Fruit fly (Drosophila melanogaster) whole organism, embryonic: ENCODE results near the gene PGAP1.

Source experiments
- ATbp ChIP-seq: fragments of 200-800 bp; sonication (Bioruptor generic); optimal IDR thresholded peaks from 2 replicates; lab custom pipeline; 2017; ENCODE audit warnings: missing biosample characterization, mild to moderate bottlenecking, missing genetic modification characterization, missing genetic modification reagents
- Asciz ChIP-seq: fragments of 200-800 bp; sonication (Bioruptor generic); optimal IDR thresholded peaks from 2 replicates; lab custom pipeline; 2017; ENCODE audit warnings: missing biosample characterization, mild to moderate bottlenecking, missing genetic modification characterization, missing genetic modification reagents
- CG10654 ChIP-seq: fragments of 200-800 bp; sonication (Bioruptor generic); optimal IDR thresholded peaks from 2 replicates; lab custom pipeline; 2016; ENCODE audit warnings: missing biosample characterization, missing genetic modification characterization
- CG10979 ChIP-seq: fragments of 200-800 bp; sonication (Bioruptor generic); optimal IDR thresholded peaks from 2 replicates; lab custom pipeline; 2018; ENCODE audit warnings: missing biosample characterization, mild to moderate bottlenecking, missing genetic modification characterization, moderate library complexity
- CG13775 ChIP-seq: fragments of 200-800 bp; sonication (Bioruptor generic); optimal IDR thresholded peaks from 3 replicates; lab custom pipeline; 2017; ENCODE audit warnings: missing biosample characterization, mild to moderate bottlenecking, missing genetic modification characterization
- CG13894 ChIP-seq: fragments of 200-800 bp; sonication (Bioruptor generic); optimal IDR thresholded peaks from 3 replicates; lab custom pipeline; 2018; ENCODE audit warnings: missing biosample characterization, mild to moderate bottlenecking, missing genetic modification characterization, moderate library complexity
- CG14441 ChIP-seq: fragments of 200-800 bp; sonication (Bioruptor generic); IDR thresholded peaks from 2 replicates; pipeline ENCODE4 v1.3.6; 2022; ENCODE audit warnings: missing biosample characterization, missing genetic modification characterization
- CG15011 ChIP-seq: fragments of 200-800 bp; sonication (Bioruptor generic); optimal IDR thresholded peaks from 3 replicates; lab custom pipeline; 2018; ENCODE audit warnings: missing biosample characterization, mild to moderate bottlenecking, missing genetic modification characterization
- CG15269 ChIP-seq: fragments of 200-800 bp; sonication (Bioruptor generic); optimal IDR thresholded peaks from 2 replicates; lab custom pipeline; 2018; ENCODE audit warnings: missing biosample characterization, mild to moderate bottlenecking, missing genetic modification characterization, moderate library complexity
- CG15479 ChIP-seq: fragments of 200-800 bp; sonication (Bioruptor generic); optimal IDR thresholded peaks from 3 replicates; lab custom pipeline; 2019; ENCODE audit warnings: missing biosample characterization, mild to moderate bottlenecking, missing genetic modification characterization, moderate library complexity
- CG17359 ChIP-seq: fragments of 200-800 bp; sonication (Bioruptor generic); optimal IDR thresholded peaks from 3 replicates; lab custom pipeline; 2018; ENCODE audit warnings: missing biosample characterization, mild to moderate bottlenecking, missing genetic modification characterization, moderate library complexity
- CG17612 ChIP-seq: fragments of 200-800 bp; sonication (Bioruptor generic); IDR thresholded peaks from 2 replicates; pipeline ENCODE4 v1.3.6; 2022; ENCODE audit warnings: missing biosample characterization, missing genetic modification characterization
- CG3995 ChIP-seq: fragments of 200-800 bp; sonication (Bioruptor generic); optimal IDR thresholded peaks from 3 replicates; lab custom pipeline; 2016; ENCODE audit warnings: missing biosample characterization, missing genetic modification characterization
- CG4424 ChIP-seq: fragments of 200-800 bp; sonication (Bioruptor generic); optimal IDR thresholded peaks from 3 replicates; lab custom pipeline; 2016; ENCODE audit warnings: missing biosample characterization, missing genetic modification characterization
- CG6654 ChIP-seq: fragments of 200-800 bp; sonication (Bioruptor generic); optimal IDR thresholded peaks from 2 replicates; lab custom pipeline; 2017; ENCODE audit warnings: missing biosample characterization, mild to moderate bottlenecking, missing genetic modification characterization
- CG6765 ChIP-seq: fragments of 200-800 bp; sonication (Bioruptor generic); optimal IDR thresholded peaks from 3 replicates; lab custom pipeline; 2017; ENCODE audit warnings: missing biosample characterization, mild to moderate bottlenecking, missing genetic modification characterization
- CG6854 ChIP-seq: fragments of 200-800 bp; sonication (Bioruptor generic); optimal IDR thresholded peaks from 3 replicates; lab custom pipeline; 2017; ENCODE audit warnings: missing biosample characterization, mild to moderate bottlenecking, missing genetic modification characterization
- CG7271 ChIP-seq: fragments of 200-800 bp; sonication (Bioruptor generic); optimal IDR thresholded peaks from 2 replicates; lab custom pipeline; 2018; ENCODE audit warnings: missing biosample characterization, mild to moderate bottlenecking, missing genetic modification characterization, moderate library complexity
- CG7556 ChIP-seq: fragments of 200-800 bp; sonication (Bioruptor generic); optimal IDR thresholded peaks from 2 replicates; lab custom pipeline; 2017; ENCODE audit warnings: missing biosample characterization, mild to moderate bottlenecking, missing genetic modification characterization
- CG7987 ChIP-seq: fragments of 200-800 bp; sonication (Bioruptor generic); optimal IDR thresholded peaks from 2 replicates; lab custom pipeline; 2018; ENCODE audit warnings: missing biosample characterization, mild to moderate bottlenecking, missing genetic modification characterization, moderate library complexity
- CG8290 ChIP-seq, 3 experiments: fragments of 200-800 bp; sonication (Bioruptor generic); optimal IDR thresholded peaks; 2 replicates each; lab custom pipeline; 2016 to 2019; ENCODE audit warnings: missing biosample characterization in 3 of 3, missing genetic modification characterization in 3 of 3, mild to moderate bottlenecking in 2 of 3, moderate library complexity in 1 of 3
- CHES-1-like ChIP-seq: fragments of 200-800 bp; sonication (Bioruptor generic); optimal IDR thresholded peaks from 2 replicates; lab custom pipeline; 2016; ENCODE audit warnings: missing biosample characterization, missing genetic modification characterization
- CkIIα-i1 ChIP-seq: fragments of 200-800 bp; sonication (Bioruptor generic); IDR thresholded peaks from 2 replicates; pipeline ENCODE4 v1.3.6; 2022; ENCODE audit warnings: missing biosample characterization, missing genetic modification characterization
- D19A ChIP-seq: fragments of 200-800 bp; optimal IDR thresholded peaks from 3 replicates; lab custom pipeline; 2019; ENCODE audit warnings: missing biosample characterization, mild to moderate bottlenecking, missing genetic modification characterization, moderate library complexity
- Dfd ChIP-seq, 2 experiments: fragments of >200 bp; optimal IDR thresholded peaks; 2 replicates each; lab custom pipeline; 2017; ENCODE audit warnings: missing biosample characterization in 2 of 2, missing genetic modification characterization in 2 of 2
- HLH54F ChIP-seq: fragments of 200-800 bp; sonication (Bioruptor generic); optimal IDR thresholded peaks from 3 replicates; lab custom pipeline; 2016; ENCODE audit warnings: missing biosample characterization, missing genetic modification characterization
- Hmr ChIP-seq: fragments of 200-800 bp; sonication (Bioruptor generic); optimal IDR thresholded peaks from 3 replicates; lab custom pipeline; 2017; ENCODE audit warnings: mild to moderate bottlenecking, missing biosample characterization, missing genetic modification reagents, missing genetic modification characterization
- Oaz ChIP-seq: fragments of 200-800 bp; sonication (Bioruptor generic); IDR thresholded peaks from 2 replicates; pipeline ENCODE4 v1.3.6; 2022; ENCODE audit warnings: missing biosample characterization, missing genetic modification characterization
- Optix ChIP-seq: fragments of 200-800 bp; sonication (Bioruptor generic); IDR thresholded peaks from 3 replicates; pipeline ENCODE4 v1.3.6; 2022; ENCODE audit warnings: missing biosample characterization, missing genetic modification characterization
- Pdp1 ChIP-seq, 2 experiments: fragments of 200-800 bp; sonication (Bioruptor generic); optimal IDR thresholded peaks; 3 replicates each; lab custom pipeline; 2016; ENCODE audit warnings: missing biosample characterization in 2 of 2, missing genetic modification characterization in 2 of 2, mild to moderate bottlenecking in 1 of 2, moderate library complexity in 1 of 2
- Poxn ChIP-seq: fragments of 200-800 bp; sonication (Bioruptor generic); IDR thresholded peaks from 2 replicates; pipeline ENCODE4 v1.3.6; 2022; ENCODE audit warnings: missing biosample characterization, missing genetic modification characterization
- Trl ChIP-seq, 3 experiments: fragments of >200 bp in 2 of 3; fragments of 200-800 bp in 1 of 3; sonication (Bioruptor generic) in 1 of 3; optimal IDR thresholded peaks; 2 replicates in 1 of 3; 3 replicates in 2 of 3; lab custom pipeline; 2016 to 2017; ENCODE audit warnings: missing biosample characterization in 1 of 3, missing genetic modification characterization in 1 of 3
- chm ChIP-seq: fragments of 200-800 bp; sonication (Bioruptor generic); IDR thresholded peaks from 2 replicates; pipeline ENCODE4 v1.3.6; 2022; ENCODE audit warnings: missing biosample characterization, missing genetic modification characterization
- croc ChIP-seq: fragments of 200-800 bp; sonication (Bioruptor generic); conservative IDR thresholded peaks from 3 replicates; pipeline ENCODE4 v1.3.6; 2022; ENCODE audit warnings: missing biosample characterization, missing genetic modification characterization
- dm ChIP-seq: fragments of 200-800 bp; sonication (Bioruptor generic); optimal IDR thresholded peaks from 3 replicates; lab custom pipeline; 2016; ENCODE audit warnings: missing biosample characterization, missing genetic modification characterization
- dysf ChIP-seq: fragments of 200-800 bp; sonication (Bioruptor generic); IDR thresholded peaks from 3 replicates; pipeline ENCODE4 v1.3.6; 2022; ENCODE audit warnings: missing biosample characterization, missing genetic modification characterization
- en ChIP-seq: fragments of 200-800 bp; sonication (Bioruptor generic); optimal IDR thresholded peaks from 2 replicates; lab custom pipeline; 2016; ENCODE audit warnings: missing biosample characterization, missing genetic modification characterization
- ewg ChIP-seq: fragments of 200-800 bp; sonication (Bioruptor generic); optimal IDR thresholded peaks from 3 replicates; lab custom pipeline; 2017; ENCODE audit warnings: mild to moderate bottlenecking, missing biosample characterization, missing genetic modification reagents, missing genetic modification characterization
- ftz-f1 ChIP-seq: fragments of 200-800 bp; sonication (Bioruptor generic); optimal IDR thresholded peaks from 2 replicates; lab custom pipeline; 2016; ENCODE audit warnings: missing biosample characterization, missing genetic modification characterization
- kay ChIP-seq: fragments of 200-800 bp; sonication (Bioruptor generic); optimal IDR thresholded peaks from 2 replicates; lab custom pipeline; 2016; ENCODE audit warnings: missing biosample characterization, missing genetic modification characterization
- lab ChIP-seq: fragments of 200-800 bp; sonication (Bioruptor generic); optimal IDR thresholded peaks from 3 replicates; lab custom pipeline; 2017; ENCODE audit warnings: missing biosample characterization, missing genetic modification characterization, mild to moderate bottlenecking, moderate library complexity, missing genetic modification reagents
- onecut ChIP-seq: fragments of 200-800 bp; sonication (Bioruptor generic); IDR thresholded peaks from 2 replicates; pipeline ENCODE4 v1.3.6; 2022; ENCODE audit warnings: missing biosample characterization, missing genetic modification characterization
- otp ChIP-seq: fragments of 200-800 bp; sonication (Bioruptor generic); IDR thresholded peaks from 3 replicates; pipeline ENCODE4, ENCODE4 v1.3.6; 2022; ENCODE audit warnings: missing biosample characterization, missing genetic modification characterization
- pum ChIP-seq: fragments of 200-800 bp; sonication (Bioruptor generic); optimal IDR thresholded peaks from 2 replicates; lab custom pipeline; 2016; ENCODE audit warnings: missing biosample characterization, missing genetic modification characterization
- shn ChIP-seq: fragments of 200-800 bp; sonication (Bioruptor generic); optimal IDR thresholded peaks from 3 replicates; lab custom pipeline; 2016; ENCODE audit warnings: missing biosample characterization, missing genetic modification characterization
- sob ChIP-seq: fragments of 200-800 bp; sonication (Bioruptor generic); IDR thresholded peaks from 2 replicates; pipeline ENCODE4 v1.3.6; 2022; ENCODE audit warnings: missing biosample characterization, missing genetic modification characterization
- sug ChIP-seq: fragments of 200-800 bp; optimal IDR thresholded peaks from 2 replicates; lab custom pipeline; 2019; ENCODE audit warnings: missing biosample characterization, mild to moderate bottlenecking, missing genetic modification characterization, moderate library complexity
- tin ChIP-seq: fragments of 200-800 bp; sonication (Bioruptor generic); optimal IDR thresholded peaks from 3 replicates; lab custom pipeline; 2016; ENCODE audit warnings: missing biosample characterization, missing genetic modification characterization
- vfl ChIP-seq: fragments of 200-800 bp; sonication (Bioruptor generic); optimal IDR thresholded peaks from 2 replicates; lab custom pipeline; 2016; ENCODE audit warnings: missing biosample characterization, missing genetic modification characterization
- wor ChIP-seq: fragments of 200-800 bp; sonication (Bioruptor generic); IDR thresholded peaks from 2 replicates; pipeline ENCODE4 v1.3.6; 2022; ENCODE audit warnings: missing biosample characterization, missing genetic modification characterization

Gene PGAP1

dm6 chrX:5671537-5672029, 17.7 kb downstream of the PGAP1 start, which contains the start of gene Rab18 (continued):
- no peak for TF ChIP-seq CG10979 (tag; lab: Kevin White, UChicago)
- no peak for TF ChIP-seq en (GFP tag; lab: Kevin White, UChicago)
- peak; percentile 16 for TF ChIP-seq sug (tag; lab: Kevin White, UChicago)
- no peak for TF ChIP-seq shn (GFP tag; lab: Kevin White, UChicago)
- no peak for TF ChIP-seq CG13775 (GFP tag; lab: Kevin White, UChicago)
- TF ChIP-seq CG6765 (GFP tag; lab: Kevin White, UChicago) = no peak
- no peak for TF ChIP-seq CG4424 (GFP tag; lab: Kevin White, UChicago)
- TF ChIP-seq CG17359 (tag; lab: Kevin White, UChicago) = no peak
- TF ChIP-seq tin (GFP tag; lab: Kevin White, UChicago) = peak; percentile 45
- peak; percentile 37; the same call in 1 of the 2 replicates for TF ChIP-seq CG14441
- TF ChIP-seq Hmr (GFP tag; lab: Kevin White, UChicago) = no peak
- no peak for TF ChIP-seq wor (GFP tag; lab: Robert Waterston, UW)
- peak; percentile 27 for TF ChIP-seq pum (GFP tag; lab: Kevin White, UChicago)
- TF ChIP-seq Poxn (GFP tag; lab: Robert Waterston, UW) = no peak
- no peak for TF ChIP-seq D19A (tag; lab: Kevin White, UChicago)
- TF ChIP-seq vfl = no peak
- peak; percentile 30 to 64 for TF ChIP-seq Pdp1 (GFP tag; optimal IDR thresholded peaks at IDR 0.05; lab: Kevin White, UChicago)
- peak; percentile 18 for TF ChIP-seq CG10654
- TF ChIP-seq HLH54F (GFP tag; lab: Kevin White, UChicago) = peak; percentile 46
- TF ChIP-seq chm = 0 out of 2 replicates have a peak, but pooled peaks have one; percentile 12
- TF ChIP-seq CG6654 = no peak
- TF ChIP-seq CG13894 (tag; lab: Kevin White, UChicago) = no peak
- no peak for TF ChIP-seq CG7987
- no peak for TF ChIP-seq CG17612
- no peak for TF ChIP-seq Oaz (GFP tag; lab: Robert Waterston, UW)
- TF ChIP-seq Asciz (GFP tag; lab: Kevin White, UChicago) = no peak
- no peak for TF ChIP-seq CG6854
- TF ChIP-seq Trl (optimal IDR thresholded peaks at IDR 0.05; lab: Kevin White, UChicago) = no peak
- TF ChIP-seq Trl (GFP tag; optimal IDR thresholded peaks at IDR 0.05; lab: Kevin White, UChicago) = peak; percentile 43
- no peak for TF ChIP-seq dm (GFP tag; lab: Kevin White, UChicago)
- no peak for TF ChIP-seq croc (GFP tag; lab: Robert Waterston, UW)
- TF ChIP-seq ATbp (GFP tag; lab: Kevin White, UChicago) = no peak
- TF ChIP-seq CG7556 = no peak
- no peak for TF ChIP-seq kay (GFP tag; lab: Kevin White, UChicago)
- TF ChIP-seq onecut = no peak
- peak; percentile 37 for TF ChIP-seq CHES-1-like (GFP tag; lab: Kevin White, UChicago)
- TF ChIP-seq lab = peak; percentile 22
- no peak for TF ChIP-seq CG7271 (tag; lab: Kevin White, UChicago)
- TF ChIP-seq dysf = 0 out of 3 replicates have a peak, but pooled peaks have one; percentile 33
- no peak for TF ChIP-seq CkIIα-i1 (GFP tag; lab: Robert Waterston, UW)
- TF ChIP-seq Optix = no peak
- TF ChIP-seq CG15011 (GFP tag; lab: Kevin White, UChicago) = no peak
- TF ChIP-seq CG15269 = no peak
- TF ChIP-seq CG15479 (GFP tag; lab: Kevin White, UChicago) = no peak
- peak; percentile 82 for TF ChIP-seq CG3995
- no peak for TF ChIP-seq ewg (GFP tag; lab: Kevin White, UChicago)
- no peak for TF ChIP-seq CG8290 (GFP tag; optimal IDR thresholded peaks at IDR 0.05; lab: Kevin White, UChicago)
- TF ChIP-seq CG8290 (tag; optimal IDR thresholded peaks at IDR 0.05; lab: Kevin White, UChicago) = peak in 1 of 2 experiments; percentile 63
- TF ChIP-seq ftz-f1 (GFP tag; lab: Kevin White, UChicago) = no peak
- TF ChIP-seq otp (GFP tag; lab: Robert Waterston, UW) = no peak
- peak; percentile 13; the same call in 1 of the 2 replicates for TF ChIP-seq sob (GFP tag; lab: Robert Waterston, UW)
- TF ChIP-seq Dfd (GFP tag; optimal IDR thresholded peaks at IDR 0.05; lab: Kevin White, UChicago) = no peak
